Fruit fly (Drosophila melanogaster): ENCODE data around the gene CG5282.
A peak's percentile ranks its signal among the peaks of the same experiment; 100 is the strongest.

The CG5282 gene

DNA sequence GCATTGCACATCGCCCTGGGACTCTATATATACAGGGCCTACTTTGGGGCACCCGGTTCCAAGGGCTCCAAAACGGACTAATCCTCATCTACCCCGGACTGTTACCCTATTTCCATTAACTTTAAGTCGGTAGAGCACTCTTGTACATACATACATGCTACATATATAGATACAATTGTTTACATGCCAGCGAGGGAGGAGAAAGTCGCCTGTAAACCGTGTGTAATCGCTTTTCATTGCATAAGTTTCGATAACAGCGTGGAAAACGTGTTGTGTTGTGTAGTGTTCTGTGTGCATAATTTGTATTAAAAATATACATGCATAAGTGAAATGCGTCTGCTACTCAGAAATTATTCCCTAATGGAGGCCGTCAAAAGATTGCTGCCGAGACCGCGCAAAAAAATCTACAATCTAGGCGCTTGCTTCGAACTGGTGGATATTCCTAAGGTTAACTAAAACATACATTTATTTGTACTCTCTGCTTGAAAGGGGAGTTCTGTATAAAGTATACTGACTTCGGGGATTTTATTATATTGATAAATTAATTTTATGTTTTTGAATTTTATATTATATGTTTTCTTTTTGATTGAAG is 48.4 kb upstream of the CG5282 start, which contains the start of gene isoQC (continued):
- no peak for TF ChIP-seq Jarid2 (GFP tag; optimal IDR thresholded peaks at IDR 0.05)
- no peak for TF ChIP-seq hbn (GFP tag; IDR thresholded peaks at IDR 0.05; ENCODE audit: partially characterized antibody)
- no peak for TF ChIP-seq fd102C (GFP tag; optimal IDR thresholded peaks at IDR 0.05)
- TF ChIP-seq gcm (GFP tag; optimal IDR thresholded peaks at IDR 0.05), result peak; percentile 80
- TF ChIP-seq nom (GFP tag; optimal IDR thresholded peaks at IDR 0.05), result no peak
- no peak for TF ChIP-seq cad (GFP tag; optimal IDR thresholded peaks at IDR 0.05)
- TF ChIP-seq CG15011 (GFP tag; optimal IDR thresholded peaks at IDR 0.05), result no peak
- no peak for TF ChIP-seq emc (GFP tag; optimal IDR thresholded peaks at IDR 0.05)
- TF ChIP-seq eve (GFP tag; optimal IDR thresholded peaks at IDR 0.05), result peak in 1 of 2 experiments; percentile 86
- no peak for TF ChIP-seq ERR (GFP tag; optimal IDR thresholded peaks at IDR 0.05)
- TF ChIP-seq CG17568 (GFP tag; optimal IDR thresholded peaks at IDR 0.05), result peak; percentile 75
- TF ChIP-seq CG30403 (GFP tag; optimal IDR thresholded peaks at IDR 0.05), result no peak
- no peak for TF ChIP-seq pan (optimal IDR thresholded peaks at IDR 0.05)
- no peak for TF ChIP-seq pan (GFP tag; optimal IDR thresholded peaks at IDR 0.05 in 1 of 2, IDR thresholded peaks at IDR 0.05 in 1 of 2)

DNA sequence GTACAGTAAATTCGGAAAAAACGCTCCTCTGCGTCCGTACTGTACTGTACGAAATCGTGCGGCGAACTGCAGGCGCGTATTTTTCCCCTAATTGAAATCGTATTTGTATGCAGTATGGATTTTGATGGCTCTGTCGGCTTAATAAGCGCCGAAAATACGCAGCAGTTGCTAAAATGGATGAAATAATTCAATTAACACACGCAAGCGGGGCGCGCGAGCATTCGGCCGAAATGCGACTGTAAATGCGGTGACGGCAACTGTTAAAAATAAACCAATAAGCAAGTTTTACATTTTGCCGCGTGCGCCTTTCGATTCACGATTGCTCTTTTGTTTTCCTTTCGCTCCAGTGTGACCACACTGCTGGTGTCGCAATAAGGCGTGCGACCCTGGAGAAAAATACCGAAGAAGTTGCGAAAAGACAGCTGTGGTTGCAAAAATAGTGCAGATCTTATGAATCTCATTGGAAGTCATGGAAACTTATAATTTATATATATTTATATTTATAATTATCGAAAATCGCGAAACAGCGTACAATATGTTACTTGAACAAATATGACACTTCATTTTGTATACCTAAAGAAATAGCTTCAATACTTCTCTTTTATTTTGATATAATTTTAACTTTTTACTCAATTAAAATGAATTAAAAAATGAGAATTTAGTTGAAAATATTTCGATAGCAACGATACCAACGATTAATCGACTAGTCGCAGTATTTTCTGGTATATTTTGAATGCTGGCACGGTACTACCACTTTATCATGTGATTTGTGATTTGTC is 47.3 kb upstream of the CG5282 start, which contains the start of the genes CG32428 and CG5969:
Gene CG32428 (minus strand): TSS at position 703 of the 779 bp plus-strand sequence.
Gene CG5969 (plus strand): TSS at position 763 of the 779 bp plus-strand sequence.
- TF ChIP-seq CHES-1-like (GFP tag; optimal IDR thresholded peaks at IDR 0.05) (no peak), CG1832 (GFP tag; optimal IDR thresholded peaks at IDR 0.05) (no peak), dysf (GFP tag; IDR thresholded peaks at IDR 0.05) (peak; percentile 67), jumu (GFP tag; optimal IDR thresholded peaks at IDR 0.05) (no peak), dmrt11E (tag; optimal IDR thresholded peaks at IDR 0.05) (no peak), Dek (tag; optimal IDR thresholded peaks at IDR 0.05) (peak; percentile 76), rib (GFP tag; IDR thresholded peaks at IDR 0.05) (peak; percentile 77), cato (GFP tag; optimal IDR thresholded peaks at IDR 0.05; ENCODE audit: borderline replicate concordance) (no peak), unc-4 (GFP tag; IDR thresholded peaks at IDR 0.05; ENCODE audit: partially characterized antibody) (no peak), CG16815 (GFP tag; optimal IDR thresholded peaks at IDR 0.05) (peak; percentile 23), sim (GFP tag; IDR thresholded peaks at IDR 0.05) (no peak), Nf-YC (tag; optimal IDR thresholded peaks at IDR 0.05) (peak; percentile 73), CG7556 (GFP tag; optimal IDR thresholded peaks at IDR 0.05) (peak; percentile 45), CG1792 (GFP tag; optimal IDR thresholded peaks at IDR 0.05) (no peak), CG8765 (GFP tag; IDR thresholded peaks at IDR 0.05) (no peak), CG15073 (GFP tag; optimal IDR thresholded peaks at IDR 0.05) (no peak), tap (tag; optimal IDR thresholded peaks at IDR 0.05) (peak; percentile 38), Stat92E (GFP tag; optimal IDR thresholded peaks at IDR 0.05) (no peak), unpg (GFP tag; optimal IDR thresholded peaks at IDR 0.05) (peak; percentile 67), CG2712 (tag; optimal IDR thresholded peaks at IDR 0.05) (peak; percentile 69), sna (GFP tag; IDR thresholded peaks at IDR 0.05; ENCODE audit: partially characterized antibody) (no peak), btn (GFP tag; optimal IDR thresholded peaks at IDR 0.05) (no peak), tna (GFP tag; IDR thresholded peaks at IDR 0.05; ENCODE audit: partially characterized antibody) (no peak), vvl (GFP tag; IDR thresholded peaks at IDR 0.05) (peak; percentile 72), CG30020 (tag; optimal IDR thresholded peaks at IDR 0.05) (peak; percentile 65), CG12942 (GFP tag; optimal IDR thresholded peaks at IDR 0.05) (peak; percentile 16), ato (GFP tag; IDR thresholded peaks at IDR 0.05; ENCODE audit: partially characterized antibody) (no peak), Dbx (GFP tag; IDR thresholded peaks at IDR 0.05) (peak; percentile 73; the same call in 2 of the 3 replicates), sima (GFP tag; optimal IDR thresholded peaks at IDR 0.05) (no peak), zen2 (GFP tag; IDR thresholded peaks at IDR 0.05; ENCODE audit: partially characterized antibody) (no peak), Sry-β (GFP tag; optimal IDR thresholded peaks at IDR 0.05) (no peak), CG34224 (GFP tag; IDR thresholded peaks at IDR 0.05; ENCODE audit: partially characterized antibody) (no peak), CG11398 (GFP tag; optimal IDR thresholded peaks at IDR 0.05) (no peak)

All from whole organism, embryonic.